Worm (Caenorhabditis elegans): ENCODE results near the gene vit-1.

The vit-1 gene

ce11 chrX:7727601-7728000 is at the start of gene vit-1:
TSS of gene vit-1 (plus strand) at chrX:7727889.
- TF ChIP-seq fkh-8 (tag; optimal IDR thresholded peaks at IDR 0.05) (no peak), unc-62 (GFP tag; optimal IDR thresholded peaks at IDR 0.05) (no peak), pag-3 (tag; optimal IDR thresholded peaks at IDR 0.05; ENCODE audit: borderline replicate concordance, insufficient read depth) (no peak), C16A3.4 (tag; optimal IDR thresholded peaks at IDR 0.05) (no peak), hlh-17 (GFP tag; optimal IDR thresholded peaks at IDR 0.05; ENCODE audit: borderline replicate concordance) (no peak), lin-39 (tag; optimal IDR thresholded peaks at IDR 0.05) (no peak), nhr-84 (tag; optimal IDR thresholded peaks at IDR 0.05) (no peak), tlp-1 (tag; optimal IDR thresholded peaks at IDR 0.05) (no peak), nhr-76 (tag; optimal IDR thresholded peaks at IDR 0.05) (no peak), pax-3 (tag; optimal IDR thresholded peaks at IDR 0.05) (no peak), egl-27 (tag; optimal IDR thresholded peaks at IDR 0.05) (no peak), nhr-28 (tag; optimal IDR thresholded peaks at IDR 0.05) (no peak), mdl-1 (tag; optimal IDR thresholded peaks at IDR 0.05) (no peak)

- TF ChIP-seq sup-37 (GFP tag; optimal IDR thresholded peaks at IDR 0.05) (no peak), fkh-10 (GFP tag; optimal IDR thresholded peaks at IDR 0.05) (peak; percentile 9), lin-14 (GFP tag; optimal IDR thresholded peaks at IDR 0.05) (peak; percentile 68), ceh-8 (GFP tag; optimal IDR thresholded peaks at IDR 0.05) (peak; percentile 2), elt-2 (tag; optimal IDR thresholded peaks at IDR 0.05) (no peak), unc-30 (tag; optimal IDR thresholded peaks at IDR 0.05) (no peak), unc-86 (tag; optimal IDR thresholded peaks at IDR 0.05) (peak; percentile 6), alr-1 (tag; optimal IDR thresholded peaks at IDR 0.05; ENCODE audit: borderline replicate concordance) (no peak)
These were observed 49.1 kb upstream of the vit-1 start for ce11 chrX:7678437-7679139.

ce11 chrX:7679835-7680234 is 47.9 kb upstream of the vit-1 start:
- TF ChIP-seq Y116A8C.19 (tag; optimal IDR thresholded peaks at IDR 0.05; ENCODE audit: borderline replicate concordance) (no peak), lin-14 (GFP tag; optimal IDR thresholded peaks at IDR 0.05) (peak; percentile 67), lin-39 (tag; optimal IDR thresholded peaks at IDR 0.05) (no peak), ces-1 (GFP tag; optimal IDR thresholded peaks at IDR 0.05) (peak; percentile 37), fkh-10 (GFP tag; optimal IDR thresholded peaks at IDR 0.05) (peak; percentile 78), nhr-237 (tag; optimal IDR thresholded peaks at IDR 0.05) (no peak)

ce11 chrX:7680545-7681330 is 47.0 kb upstream of the vit-1 start, which contains the start of gene stn-2:
TSS of gene stn-2 (minus strand) at chrX:7680619.
- peak; percentile 53 for TF ChIP-seq dsc-1 (tag; optimal IDR thresholded peaks at IDR 0.05)
- peak; percentile 1 for TF ChIP-seq zip-4 (GFP tag; optimal IDR thresholded peaks at IDR 0.05)
- no peak for TF ChIP-seq mef-2 (tag; optimal IDR thresholded peaks at IDR 0.05)
- peak in 1 of 2 experiments; percentile 36 for TF ChIP-seq lin-35 (GFP tag; optimal IDR thresholded peaks at IDR 0.05)
- TF ChIP-seq alr-1 (tag; optimal IDR thresholded peaks at IDR 0.05; ENCODE audit: borderline replicate concordance): no peak
- TF ChIP-seq aly-2 (tag; optimal IDR thresholded peaks at IDR 0.05): no peak
- TF ChIP-seq Y116A8C.19 (tag; optimal IDR thresholded peaks at IDR 0.05; ENCODE audit: borderline replicate concordance): no peak
- TF ChIP-seq C04F5.9 (tag; optimal IDR thresholded peaks at IDR 0.05): no peak
- peak; percentile 34 for TF ChIP-seq nhr-20 (tag; optimal IDR thresholded peaks at IDR 0.05)
- peak; percentile 26 for TF ChIP-seq nhr-71 (tag; optimal IDR thresholded peaks at IDR 0.05)
- peak; percentile 17 for TF ChIP-seq blmp-1 (tag; optimal IDR thresholded peaks at IDR 0.05)
- peak; percentile 25; the same call in 1 of the 2 replicates for TF ChIP-seq nhr-19 (GFP tag; conservative IDR thresholded peaks at IDR 0.05)
- no peak for TF ChIP-seq fkh-10 (GFP tag; optimal IDR thresholded peaks at IDR 0.05)
- TF ChIP-seq pax-3 (tag; optimal IDR thresholded peaks at IDR 0.05): no peak
- no peak for TF ChIP-seq lir-3 (tag; optimal IDR thresholded peaks at IDR 0.05; ENCODE audit: poor library complexity)
- TF ChIP-seq mdl-1 (tag; optimal IDR thresholded peaks at IDR 0.05): peak in 1 of 2 experiments; percentile 9
- TF ChIP-seq fos-1 (tag; optimal IDR thresholded peaks at IDR 0.05): no peak
- TF ChIP-seq nhr-76 (tag; optimal IDR thresholded peaks at IDR 0.05): no peak
- TF ChIP-seq sox-4 (tag; optimal IDR thresholded peaks at IDR 0.05): no peak
- no peak for TF ChIP-seq efl-1 (optimal IDR thresholded peaks at IDR 0.05)
- peak in 1 of 2 experiments; percentile 8 for TF ChIP-seq efl-1 (GFP tag; optimal IDR thresholded peaks at IDR 0.05 in 1 of 2)
- TF ChIP-seq nhr-84 (tag; optimal IDR thresholded peaks at IDR 0.05): no peak
- no peak for TF ChIP-seq egl-13 (tag; optimal IDR thresholded peaks at IDR 0.05)
- peak; percentile 51 for TF ChIP-seq nhr-90 (tag; optimal IDR thresholded peaks at IDR 0.05; ENCODE audit: poor library complexity)
- peak; percentile 34 for TF ChIP-seq lin-14 (GFP tag; optimal IDR thresholded peaks at IDR 0.05)
- TF ChIP-seq snpc-4 (tag; optimal IDR thresholded peaks at IDR 0.05): no peak
